Worm (Caenorhabditis elegans) whole organism, late embryonic: ENCODE data around the gene sdz-35.

Experiments used
- K02D7.2 ChIP-seq: sonication (generic microtip); optimal IDR thresholded peaks from 2 replicates; lab custom pipeline; 2017; ENCODE audit warnings: mild to moderate bottlenecking, missing genetic modification characterization, missing compliant biosample characterization
- ceh-18 ChIP-seq: sonication (generic microtip); optimal IDR thresholded peaks from 2 replicates; lab custom pipeline; 2016; ENCODE audit warnings: missing genetic modification characterization, missing compliant biosample characterization
- elt-4 ChIP-seq: sonication (generic microtip); optimal IDR thresholded peaks from 2 replicates; lab custom pipeline; 2016; ENCODE audit warnings: missing genetic modification characterization, missing compliant biosample characterization
- hlh-8 ChIP-seq: sonication (generic microtip); optimal IDR thresholded peaks from 2 replicates; lab custom pipeline; 2016; ENCODE audit warnings: missing genotype, missing genetic modification characterization, missing compliant biosample characterization
- madf-2 ChIP-seq: sonication (generic microtip); optimal IDR thresholded peaks from 2 replicates; lab custom pipeline; 2017; ENCODE audit warnings: missing genetic modification characterization, missing compliant biosample characterization
- mec-3 ChIP-seq: sonication (generic microtip); optimal IDR thresholded peaks from 2 replicates; lab custom pipeline; 2016; ENCODE audit warnings: borderline replicate concordance, missing genetic modification characterization, missing compliant biosample characterization
- odd-2 ChIP-seq: sonication (generic microtip); optimal IDR thresholded peaks from 2 replicates; lab custom pipeline; 2017; ENCODE audit warnings: antibody characterized with exemption, mild to moderate bottlenecking, missing genetic modification characterization, missing compliant biosample characterization
- sox-2 ChIP-seq: fragments of 200-800 bp; sonication (Bioruptor generic); IDR thresholded peaks from 2 replicates; pipeline ENCODE4 v1.3.6; 2022; ENCODE audit warnings: missing genetic modification reagents, missing genetic modification characterization, missing compliant biosample characterization
- zip-5 ChIP-seq: sonication (generic microtip); optimal IDR thresholded peaks from 2 replicates; lab custom pipeline; 2016; ENCODE audit warnings: missing genetic modification characterization, missing compliant biosample characterization

The sdz-35 gene

DNA sequence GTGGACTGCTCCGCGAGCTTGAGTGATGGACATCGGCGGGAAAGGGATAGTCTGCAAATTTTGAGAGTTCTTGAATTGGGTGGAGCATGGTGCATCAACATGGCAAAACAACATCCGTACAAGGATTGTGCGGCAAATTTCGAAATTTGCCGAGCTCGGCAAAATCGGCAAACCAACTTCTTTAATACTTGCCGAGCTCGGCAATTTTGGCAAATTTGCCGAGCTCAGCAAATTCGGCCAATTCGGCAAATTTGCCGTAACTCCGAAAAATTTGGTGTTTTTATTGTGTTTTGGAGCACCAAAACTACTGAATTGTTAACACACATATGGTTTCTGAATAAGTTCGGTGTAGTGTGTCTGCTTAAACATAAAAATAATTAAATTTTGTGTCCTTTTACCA lies 38.5 kb downstream of the sdz-35 start, which contains the start of gene fbxc-55 (continued):
- no peak for TF ChIP-seq elt-4

ce11 chrII:3158985-3159384 lies 49.6 kb downstream of the sdz-35 start, which contains the start of gene sri-34:
Gene sri-34 (minus strand): TSS chrII:3159085.
- no peak for TF ChIP-seq zip-5 (tag; lab: Kevin White, UChicago)
- no peak for TF ChIP-seq odd-2 (tag; lab: Kevin White, UChicago)
- no peak for TF ChIP-seq mec-3 (tag; lab: Kevin White, UChicago)
- no peak for TF ChIP-seq ceh-18 (tag; lab: Kevin White, UChicago)
- TF ChIP-seq hlh-8 (tag; lab: Kevin White, UChicago), result no peak
- TF ChIP-seq sox-2 (GFP tag; lab: Robert Waterston, UW), result no peak
- no peak for TF ChIP-seq madf-2
- no peak for TF ChIP-seq K02D7.2
